Fruit fly (Drosophila melanogaster) whole organism, embryonic: ENCODE data around the gene Glut1.

Source experiments
- Abd-B ChIP-seq: fragments of 200-800 bp; sonication (Bioruptor generic); optimal IDR thresholded peaks from 2 replicates; lab custom pipeline; 2018; ENCODE audit warnings: missing biosample characterization, mild to moderate bottlenecking, missing genetic modification characterization, moderate library complexity
- Blimp-1 ChIP-seq: fragments of 200-800 bp; sonication (Bioruptor generic); optimal IDR thresholded peaks from 3 replicates; lab custom pipeline; 2018; ENCODE audit warnings: missing biosample characterization, missing genetic modification characterization, mild to moderate bottlenecking, moderate library complexity, missing genetic modification reagents
- CG10565 ChIP-seq: fragments of 200-800 bp; sonication (Bioruptor generic); optimal IDR thresholded peaks from 3 replicates; lab custom pipeline; 2016; ENCODE audit warnings: missing biosample characterization, mild to moderate bottlenecking, missing genetic modification characterization
- CG11456 ChIP-seq: fragments of 200-800 bp; sonication (Bioruptor generic); IDR thresholded peaks from 3 replicates; pipeline ENCODE4 v1.3.6; 2022; ENCODE audit warnings: missing biosample characterization, missing genetic modification characterization
- CG12299 ChIP-seq: fragments of 200-800 bp; sonication (Bioruptor generic); optimal IDR thresholded peaks from 2 replicates; lab custom pipeline; 2018; ENCODE audit warnings: missing biosample characterization, mild to moderate bottlenecking, missing genetic modification characterization
- CG12391 ChIP-seq: fragments of 200-800 bp; sonication (Bioruptor generic); optimal IDR thresholded peaks from 3 replicates; lab custom pipeline; 2018; ENCODE audit warnings: missing biosample characterization, mild to moderate bottlenecking, missing genetic modification characterization, moderate library complexity
- CG14014 ChIP-seq: fragments of 200-800 bp; sonication (Bioruptor generic); IDR thresholded peaks from 2 replicates; pipeline ENCODE4 v1.3.6; 2022; ENCODE audit warnings: missing biosample characterization, missing genetic modification characterization
- CG1529 ChIP-seq: fragments of 200-800 bp; sonication (Bioruptor generic); optimal IDR thresholded peaks from 3 replicates; lab custom pipeline; 2018; ENCODE audit warnings: missing biosample characterization, missing genetic modification characterization
- CG1602 ChIP-seq: fragments of 200-800 bp; sonication (Bioruptor generic); optimal IDR thresholded peaks from 3 replicates; lab custom pipeline; 2016; ENCODE audit warnings: missing biosample characterization, missing genetic modification characterization
- CG17186 ChIP-seq: fragments of 200-800 bp; sonication (Bioruptor generic); optimal IDR thresholded peaks from 3 replicates; lab custom pipeline; 2017; ENCODE audit warnings: missing biosample characterization, missing genetic modification reagents, missing genetic modification characterization
- CG18599 ChIP-seq: fragments of 200-800 bp; sonication (Bioruptor generic); optimal IDR thresholded peaks from 3 replicates; lab custom pipeline; 2017; ENCODE audit warnings: missing biosample characterization, missing genetic modification characterization, mild to moderate bottlenecking, moderate library complexity, missing genetic modification reagents
- CG2129 ChIP-seq: fragments of 200-800 bp; sonication (Bioruptor generic); IDR thresholded peaks from 2 replicates; pipeline ENCODE4 v1.3.6; 2022; ENCODE audit warnings: missing biosample characterization, missing genetic modification characterization; ENCODE audit not compliant: partially characterized antibody
- CG2712 ChIP-seq: fragments of 200-800 bp; optimal IDR thresholded peaks from 3 replicates; lab custom pipeline; 2019; ENCODE audit warnings: missing biosample characterization, mild to moderate bottlenecking, missing genetic modification characterization, moderate library complexity
- CG4404 ChIP-seq: fragments of 200-800 bp; sonication (Bioruptor generic); IDR thresholded peaks from 2 replicates; pipeline ENCODE4 v1.3.6; 2022; ENCODE audit warnings: missing biosample characterization, missing genetic modification characterization
- CG7745 ChIP-seq: fragments of 200-800 bp; sonication (Bioruptor generic); optimal IDR thresholded peaks from 2 replicates; lab custom pipeline; 2018; ENCODE audit warnings: missing biosample characterization, mild to moderate bottlenecking, missing genetic modification characterization, moderate library complexity
- CG8388 ChIP-seq: fragments of 200-800 bp; sonication (Bioruptor generic); optimal IDR thresholded peaks from 2 replicates; lab custom pipeline; 2019; ENCODE audit warnings: missing biosample characterization, mild to moderate bottlenecking, missing genetic modification characterization, moderate library complexity
- CG8478 ChIP-seq: fragments of >200 bp; optimal IDR thresholded peaks from 2 replicates; lab custom pipeline; 2018
- Chrac-16 ChIP-seq: fragments of 200-800 bp; sonication (Bioruptor generic); optimal IDR thresholded peaks from 3 replicates; lab custom pipeline; 2016; ENCODE audit warnings: missing biosample characterization, missing genetic modification characterization
- CoRest ChIP-seq: fragments of 200-800 bp; sonication (Bioruptor generic); optimal IDR thresholded peaks from 3 replicates; lab custom pipeline; 2018; ENCODE audit warnings: missing biosample characterization, mild to moderate bottlenecking, missing genetic modification characterization, moderate library complexity
- Dll ChIP-seq: fragments of 200-800 bp; sonication (Bioruptor generic); IDR thresholded peaks from 4 replicates; pipeline ENCODE4 v1.3.6; 2022; ENCODE audit warnings: missing biosample characterization, missing genetic modification characterization; ENCODE audit not compliant: partially characterized antibody
- Dref ChIP-seq: fragments of 200-800 bp; sonication (Bioruptor generic); IDR thresholded peaks from 2 replicates; pipeline ENCODE4 v1.3.6; 2022; ENCODE audit warnings: missing biosample characterization, missing genetic modification characterization
- E2f1 ChIP-seq: fragments of 200-800 bp; sonication (Bioruptor generic); IDR thresholded peaks from 2 replicates; pipeline ENCODE4 v1.3.6; 2022; ENCODE audit warnings: missing biosample characterization, missing genetic modification characterization
- ERR ChIP-seq: fragments of 200-800 bp; sonication (Bioruptor generic); optimal IDR thresholded peaks from 2 replicates; lab custom pipeline; 2016; ENCODE audit warnings: missing biosample characterization, missing genetic modification characterization
- Ets97D ChIP-seq: fragments of 200-800 bp; sonication (Bioruptor generic); optimal IDR thresholded peaks from 3 replicates; lab custom pipeline; 2016; ENCODE audit warnings: missing biosample characterization, missing genetic modification characterization
- H15 ChIP-seq: fragments of 200-800 bp; sonication (Bioruptor generic); IDR thresholded peaks from 3 replicates; pipeline ENCODE4 v1.3.6; 2022; ENCODE audit warnings: missing biosample characterization, missing genetic modification characterization
- HHEX ChIP-seq: fragments of 200-800 bp; sonication (Bioruptor generic); optimal IDR thresholded peaks from 3 replicates; lab custom pipeline; 2017; ENCODE audit warnings: missing biosample characterization, mild to moderate bottlenecking, missing genetic modification characterization, missing genetic modification reagents
- Hand ChIP-seq: fragments of 200-800 bp; sonication (Bioruptor generic); optimal IDR thresholded peaks from 2 replicates; lab custom pipeline; 2017; ENCODE audit warnings: mild to moderate bottlenecking, missing biosample characterization, missing genetic modification reagents, missing genetic modification characterization
- Hr51 ChIP-seq, 2 experiments: fragments of 200-800 bp; sonication (Bioruptor generic); optimal IDR thresholded peaks; 2 replicates in 1 of 2; 3 replicates in 1 of 2; lab custom pipeline; 2016 to 2018; ENCODE audit warnings: missing biosample characterization in 2 of 2, missing genetic modification characterization in 2 of 2, mild to moderate bottlenecking in 1 of 2, moderate library complexity in 1 of 2
- Hr78 ChIP-seq, 2 experiments: fragments of 200-800 bp in 1 of 2; fragments of >200 bp in 1 of 2; sonication (Bioruptor generic) in 1 of 2; optimal IDR thresholded peaks; 2 replicates each; lab custom pipeline; 2017 to 2019; ENCODE audit warnings: missing biosample characterization in 2 of 2, missing genetic modification characterization in 2 of 2, mild to moderate bottlenecking in 1 of 2, moderate library complexity in 1 of 2
- Mad ChIP-seq: fragments of 200-800 bp; sonication (Bioruptor generic); optimal IDR thresholded peaks from 2 replicates; lab custom pipeline; 2016; ENCODE audit warnings: missing biosample characterization, missing genetic modification characterization
- Myb ChIP-seq: fragments of 200-800 bp; sonication (Bioruptor generic); optimal IDR thresholded peaks from 2 replicates; lab custom pipeline; 2016; ENCODE audit warnings: missing biosample characterization, missing genetic modification characterization
- Oli ChIP-seq: fragments of 200-800 bp; sonication (Bioruptor generic); optimal IDR thresholded peaks from 2 replicates; lab custom pipeline; 2018; ENCODE audit warnings: missing biosample characterization, mild to moderate bottlenecking, missing genetic modification characterization, moderate library complexity
- PHDP ChIP-seq: fragments of 200-800 bp; sonication (Bioruptor generic); optimal IDR thresholded peaks from 3 replicates; lab custom pipeline; 2018; ENCODE audit warnings: missing biosample characterization, mild to moderate bottlenecking, missing genetic modification characterization, moderate library complexity
- Scr ChIP-seq: fragments of 200-800 bp; sonication (Bioruptor generic); IDR thresholded peaks from 2 replicates; pipeline ENCODE4 v1.3.6; 2022; ENCODE audit warnings: missing biosample characterization, missing genetic modification characterization; ENCODE audit not compliant: partially characterized antibody
- Side ChIP-seq: fragments of 200-800 bp; sonication (Bioruptor generic); optimal IDR thresholded peaks from 2 replicates; lab custom pipeline; 2016; ENCODE audit warnings: missing biosample characterization, missing genetic modification characterization
- Sry-β ChIP-seq: fragments of 200-800 bp; sonication (Bioruptor generic); optimal IDR thresholded peaks from 2 replicates; lab custom pipeline; 2018; ENCODE audit warnings: missing biosample characterization, mild to moderate bottlenecking, missing genetic modification characterization, moderate library complexity
- cad ChIP-seq: fragments of >200 bp; optimal IDR thresholded peaks from 2 replicates; lab custom pipeline; 2017; ENCODE audit warnings: missing biosample characterization, missing genetic modification characterization
- croc ChIP-seq: fragments of 200-800 bp; sonication (Bioruptor generic); conservative IDR thresholded peaks from 3 replicates; pipeline ENCODE4 v1.3.6; 2022; ENCODE audit warnings: missing biosample characterization, missing genetic modification characterization
- crp ChIP-seq, 2 experiments: fragments of 200-800 bp; sonication (Bioruptor generic); optimal IDR thresholded peaks; 2 replicates in 1 of 2; 3 replicates in 1 of 2; lab custom pipeline; 2017; ENCODE audit warnings: missing biosample characterization in 2 of 2, missing genetic modification characterization in 2 of 2, mild to moderate bottlenecking in 1 of 2, moderate library complexity in 1 of 2
- da ChIP-seq: fragments of 200-800 bp; sonication (Bioruptor generic); optimal IDR thresholded peaks from 2 replicates; lab custom pipeline; 2016; ENCODE audit warnings: missing biosample characterization, missing genetic modification characterization
- esg ChIP-seq: fragments of 200-800 bp; sonication (Bioruptor generic); conservative IDR thresholded peaks from 2 replicates; pipeline ENCODE4 v1.3.6; 2022; ENCODE audit warnings: missing biosample characterization, missing genetic modification characterization
- inv ChIP-seq: fragments of 200-800 bp; sonication (Bioruptor generic); IDR thresholded peaks from 2 replicates; pipeline ENCODE4 v1.3.6; 2022; ENCODE audit warnings: missing biosample characterization, missing genetic modification characterization; ENCODE audit not compliant: partially characterized antibody
- ranshi ChIP-seq: fragments of 200-800 bp; sonication (Bioruptor generic); IDR thresholded peaks from 2 replicates; pipeline ENCODE4 v1.3.6; 2022; ENCODE audit warnings: missing biosample characterization, missing genetic modification characterization
- sisA ChIP-seq: fragments of 200-800 bp; sonication (Bioruptor generic); IDR thresholded peaks from 2 replicates; pipeline ENCODE4 v1.3.6; 2022; ENCODE audit warnings: missing biosample characterization, missing genetic modification characterization
- slou ChIP-seq: fragments of 200-800 bp; sonication (Bioruptor generic); optimal IDR thresholded peaks from 3 replicates; lab custom pipeline; 2016; ENCODE audit warnings: missing biosample characterization, missing genetic modification characterization
- ssp ChIP-seq: fragments of 200-800 bp; sonication (Bioruptor generic); IDR thresholded peaks from 2 replicates; pipeline ENCODE4 v1.3.6; 2022; ENCODE audit warnings: missing biosample characterization, missing genetic modification characterization
- trh ChIP-seq: fragments of 200-800 bp; sonication (Bioruptor generic); optimal IDR thresholded peaks from 2 replicates; lab custom pipeline; 2016; ENCODE audit warnings: missing biosample characterization, missing genetic modification characterization
- wek ChIP-seq: fragments of 200-800 bp; sonication (Bioruptor generic); optimal IDR thresholded peaks from 3 replicates; lab custom pipeline; 2018; ENCODE audit warnings: missing biosample characterization, mild to moderate bottlenecking, missing genetic modification characterization, moderate library complexity
- zen ChIP-seq: fragments of 200-800 bp; sonication (Bioruptor generic); optimal IDR thresholded peaks from 3 replicates; lab custom pipeline; 2018; ENCODE audit warnings: missing biosample characterization, mild to moderate bottlenecking, missing genetic modification characterization, moderate library complexity

Gene Glut1

DNA sequence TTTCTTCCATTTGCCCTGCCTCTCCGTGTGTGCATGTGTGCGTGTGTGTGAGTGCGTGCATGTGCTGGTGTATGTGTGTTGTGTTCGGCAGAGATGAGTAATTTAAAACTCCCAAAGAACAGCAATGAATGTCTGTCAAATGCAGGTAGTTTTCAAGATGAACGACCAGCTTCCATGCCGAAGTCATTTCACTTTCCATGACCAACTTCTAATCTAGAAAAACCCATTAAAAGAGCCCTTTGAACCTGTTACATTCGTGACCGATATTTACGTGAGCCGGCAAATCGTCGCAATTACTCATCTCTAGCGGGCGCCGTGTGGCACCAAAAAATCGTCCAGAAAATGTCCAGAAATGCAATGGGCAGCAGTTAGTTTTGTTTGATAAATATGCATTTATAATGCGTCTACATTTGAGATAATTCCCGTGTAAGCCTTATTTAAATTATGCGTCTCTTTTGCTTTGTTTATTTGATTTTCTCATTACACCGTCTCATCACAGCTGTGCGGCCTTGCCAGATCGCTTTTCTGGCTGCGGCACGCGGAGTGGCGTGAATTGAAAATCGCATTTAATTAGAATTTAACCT lies 41.4 kb upstream of the Glut1 start (continued):
- TF ChIP-seq Dll (GFP tag; lab: Robert Waterston, UW): peak; percentile 84
- TF ChIP-seq Hr78 (GFP tag; optimal IDR thresholded peaks at IDR 0.05; lab: Kevin White, UChicago): no peak
- peak in 1 of 2 experiments; percentile 71 for TF ChIP-seq crp (GFP tag; optimal IDR thresholded peaks at IDR 0.05; lab: Kevin White, UChicago)
- peak; percentile 39 for TF ChIP-seq Mad
- peak; percentile 76 for TF ChIP-seq Sry-β (GFP tag; lab: Kevin White, UChicago)
- no peak for TF ChIP-seq CG8388 (GFP tag; lab: Kevin White, UChicago)
- TF ChIP-seq CG14014 (GFP tag; lab: Robert Waterston, UW): no peak
- TF ChIP-seq Blimp-1: peak; percentile 45
- TF ChIP-seq Myb (GFP tag; lab: Kevin White, UChicago): peak; percentile 63
- peak; percentile 36; the same call in 1 of the 2 replicates for TF ChIP-seq Dref (GFP tag; lab: Robert Waterston, UW)
- TF ChIP-seq Chrac-16: peak; percentile 42
- peak; percentile 33 for TF ChIP-seq zen (tag; lab: Kevin White, UChicago)
- peak; percentile 32 for TF ChIP-seq Ets97D (GFP tag; lab: Kevin White, UChicago)
- peak; percentile 85 for TF ChIP-seq Scr (GFP tag; lab: Robert Waterston, UW)
- peak; percentile 69; the same call in 2 of the 3 replicates for TF ChIP-seq CG11456 (GFP tag; lab: Robert Waterston, UW)
- peak in 1 of 2 experiments; percentile 37 for TF ChIP-seq Hr51 (GFP tag; optimal IDR thresholded peaks at IDR 0.05; lab: Kevin White, UChicago)
- TF ChIP-seq CG2712 (tag; lab: Kevin White, UChicago): peak; percentile 42
- peak; percentile 2 for TF ChIP-seq CG18599
- no peak for TF ChIP-seq esg (GFP tag; lab: Robert Waterston, UW)
- TF ChIP-seq da: peak; percentile 24
- TF ChIP-seq CG12391: peak; percentile 11
- TF ChIP-seq CG1602: peak; percentile 21
- TF ChIP-seq ERR (GFP tag; lab: Kevin White, UChicago): no peak
- no peak for TF ChIP-seq PHDP
- no peak for TF ChIP-seq croc (GFP tag; lab: Robert Waterston, UW)
- peak; percentile 64 for TF ChIP-seq CG2129 (GFP tag; lab: Robert Waterston, UW)
- peak; percentile 59 for TF ChIP-seq CG17186 (GFP tag; lab: Kevin White, UChicago)
- TF ChIP-seq CG4404 (GFP tag; lab: Robert Waterston, UW): peak; percentile 62
- no peak for TF ChIP-seq CG7745 (tag; lab: Kevin White, UChicago)
- no peak for TF ChIP-seq CG12299 (tag; lab: Kevin White, UChicago)
- TF ChIP-seq Side (GFP tag; lab: Kevin White, UChicago): peak; percentile 40
- peak; percentile 85 for TF ChIP-seq CG8478 (lab: Kevin White, UChicago)
- no peak for TF ChIP-seq H15 (GFP tag; lab: Robert Waterston, UW)
- peak; percentile 80 for TF ChIP-seq inv
- no peak for TF ChIP-seq wek (GFP tag; lab: Kevin White, UChicago)
- no peak for TF ChIP-seq CG10565 (GFP tag; lab: Kevin White, UChicago)
- peak; percentile 44 for TF ChIP-seq CoRest
- peak; percentile 40; the same call in 1 of the 2 replicates for TF ChIP-seq sisA
- TF ChIP-seq HHEX (GFP tag; lab: Kevin White, UChicago): no peak
- TF ChIP-seq Oli: peak; percentile 12
- peak; percentile 62 for TF ChIP-seq Abd-B (GFP tag; lab: Kevin White, UChicago)
- TF ChIP-seq ssp (GFP tag; lab: Robert Waterston, UW): no peak
- no peak for TF ChIP-seq slou
- no peak for TF ChIP-seq cad (GFP tag; lab: Kevin White, UChicago)
- 0 out of 2 replicates have a peak, but pooled peaks have one; percentile 17 for TF ChIP-seq E2f1
- peak; percentile 26; the same call in 1 of the 2 replicates for TF ChIP-seq ranshi (GFP tag; lab: Robert Waterston, UW)
- TF ChIP-seq Hand (GFP tag; lab: Kevin White, UChicago): no peak
- TF ChIP-seq CG1529: no peak
- no peak for TF ChIP-seq trh (GFP tag; lab: Kevin White, UChicago)
